Fruit fly (Drosophila melanogaster): ENCODE data around the gene CG11398.

CG11398 gene

dm6 chrX:1215000-1215399, at the start of gene CG11398:
TSS of gene CG11398 (minus strand) at chrX:1215156.
- no peak for TF ChIP-seq noc (tag; optimal IDR thresholded peaks at IDR 0.05)

- TF ChIP-seq noc (tag; optimal IDR thresholded peaks at IDR 0.05), result no peak
Observed at dm6 chrX:1264547-1264946, 49.6 kb upstream of the CG11398 start.

DNA sequence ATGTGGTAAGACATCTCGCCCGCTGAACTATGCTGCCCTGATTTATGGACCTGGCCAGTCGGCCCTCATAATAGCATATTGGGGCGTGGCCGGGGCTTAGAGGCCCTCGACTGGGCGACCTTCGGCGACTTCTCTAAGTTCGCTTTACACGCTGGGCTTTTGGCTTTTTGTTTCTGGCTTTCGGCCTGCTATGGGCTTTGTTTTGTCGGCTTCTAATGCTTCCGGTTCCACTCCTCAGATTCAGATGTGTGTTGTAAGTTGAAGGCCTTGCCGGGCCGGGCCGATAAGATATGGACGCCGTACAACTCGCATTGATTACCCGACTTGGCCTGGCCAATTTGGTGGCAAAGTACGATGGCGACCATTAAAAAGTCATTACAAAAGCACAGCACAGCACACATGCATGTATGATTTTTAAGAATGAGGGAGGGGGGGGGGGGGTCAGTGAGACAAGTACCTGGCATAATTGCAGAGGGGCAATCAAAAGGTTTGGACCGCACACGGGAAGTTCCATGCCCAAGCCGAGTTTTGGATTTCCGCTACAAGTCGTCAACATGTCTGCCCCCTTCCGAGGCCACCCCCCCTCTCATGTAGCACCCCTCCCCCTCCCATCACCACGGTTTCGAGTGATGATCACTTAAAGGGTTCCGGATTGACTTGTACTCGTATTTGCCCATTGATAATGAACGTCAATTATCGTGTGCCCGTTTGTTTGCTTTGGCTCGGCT, 47.7 kb upstream of the CG11398 start:
- no peak for TF ChIP-seq noc (tag; optimal IDR thresholded peaks at IDR 0.05)

dm6 chrX:1260327-1260726, 45.4 kb upstream of the CG11398 start:
- peak; percentile 16 for TF ChIP-seq noc (tag; optimal IDR thresholded peaks at IDR 0.05)

dm6 chrX:1256742-1257441, 41.9 kb upstream of the CG11398 start:
- peak; percentile 82 for TF ChIP-seq noc (tag; optimal IDR thresholded peaks at IDR 0.05)

DNA sequence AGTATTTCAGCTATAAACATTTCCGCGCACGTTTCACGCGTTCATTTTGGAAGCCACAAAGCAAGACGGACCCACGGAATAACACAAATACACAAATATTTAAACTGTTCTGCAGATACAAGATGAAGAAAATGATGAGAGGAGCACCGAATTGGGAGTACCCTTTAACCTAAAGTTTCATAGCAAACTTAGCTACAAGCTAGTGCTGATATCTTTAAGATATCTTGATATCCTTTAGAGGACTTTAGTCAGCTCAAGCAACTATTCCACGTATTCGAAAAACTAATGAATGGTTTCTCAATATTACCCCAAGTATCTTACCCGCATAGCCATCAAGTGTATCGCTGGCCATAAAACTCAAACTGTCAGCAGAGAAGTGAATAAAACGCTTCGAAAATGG, 41.2 kb upstream of the CG11398 start:
- TF ChIP-seq noc (tag; optimal IDR thresholded peaks at IDR 0.05), result no peak

DNA sequence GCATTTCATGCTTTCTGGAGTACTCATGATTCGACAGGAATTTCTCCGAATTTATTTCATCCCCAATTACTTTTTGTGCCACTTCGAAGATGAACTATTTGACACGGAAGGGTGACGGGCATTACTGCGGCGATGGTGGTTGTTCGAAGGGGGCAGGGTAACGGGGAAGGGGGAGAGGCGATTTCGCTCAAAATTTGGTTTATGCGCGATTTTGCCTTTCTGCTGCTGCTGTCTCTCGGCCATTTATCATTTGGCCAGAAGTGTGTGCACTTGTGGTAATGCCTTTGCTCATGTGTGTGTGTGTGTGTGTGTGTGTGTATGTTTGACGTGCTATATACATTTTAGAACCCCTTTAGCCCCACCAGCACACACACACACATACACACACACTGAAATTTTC, 38.0 kb upstream of the CG11398 start:
- no peak for TF ChIP-seq noc (tag; optimal IDR thresholded peaks at IDR 0.05)

DNA sequence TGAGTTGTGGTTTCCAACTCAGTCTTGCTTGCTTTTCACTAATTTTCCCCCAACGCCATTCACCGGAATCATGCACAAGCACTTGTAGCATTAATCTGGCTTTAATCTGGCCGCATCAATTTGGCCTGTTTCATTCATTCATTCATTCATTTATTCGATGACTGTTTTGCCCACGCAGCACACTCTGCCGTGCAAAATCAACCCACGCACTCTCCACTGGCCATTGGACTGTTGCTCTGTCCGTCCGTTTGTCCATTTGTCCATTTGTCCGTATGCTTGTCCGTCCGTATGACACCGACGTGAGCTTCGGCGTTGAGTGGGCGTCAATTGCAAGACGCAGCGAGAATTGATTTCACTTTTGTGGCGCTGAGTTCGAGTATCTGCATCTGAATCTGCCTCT, 35.1 kb upstream of the CG11398 start:
- no peak for TF ChIP-seq noc (tag; optimal IDR thresholded peaks at IDR 0.05)

DNA sequence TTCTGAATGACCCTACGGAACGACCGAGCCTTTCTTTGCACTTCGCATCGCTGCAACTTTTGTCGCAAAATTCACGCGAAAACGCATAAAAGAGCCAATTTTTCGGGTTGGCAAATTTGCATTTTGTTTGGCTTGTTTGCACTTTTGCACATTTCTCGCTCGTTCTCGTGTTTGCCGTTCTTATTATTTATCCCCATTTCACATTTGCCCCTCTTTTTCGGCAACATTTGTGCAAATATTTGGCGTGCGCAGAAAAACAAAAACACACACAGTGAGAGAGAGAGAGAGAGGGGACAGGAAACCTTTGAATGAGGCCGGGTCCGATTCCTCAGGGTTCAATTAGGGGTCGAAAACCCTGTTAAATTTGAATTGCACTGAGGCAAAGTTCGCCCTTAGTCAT, 34.7 kb upstream of the CG11398 start:
- no peak for TF ChIP-seq noc (tag; optimal IDR thresholded peaks at IDR 0.05)

DNA sequence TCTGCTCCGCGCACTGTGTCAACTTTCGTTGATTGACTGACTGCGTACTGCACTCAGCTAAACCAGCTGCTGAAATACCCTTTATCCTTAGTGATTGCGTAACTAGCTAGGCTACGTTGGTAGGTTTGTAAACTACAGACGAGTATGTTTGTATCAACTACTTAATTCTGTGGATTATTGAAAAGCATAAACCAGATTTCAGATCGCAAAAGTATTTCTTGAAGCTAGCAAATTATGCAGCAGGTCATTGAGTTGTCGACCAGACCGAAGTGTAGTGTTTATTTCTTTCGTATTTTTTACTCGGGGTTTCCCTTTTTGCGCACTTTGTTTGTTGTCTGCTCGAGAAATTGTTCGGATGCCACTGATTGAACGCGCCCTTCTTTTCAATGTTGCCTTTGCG, 33.8 kb upstream of the CG11398 start:
- no peak for TF ChIP-seq noc (tag; optimal IDR thresholded peaks at IDR 0.05)

- no peak for TF ChIP-seq noc (tag; optimal IDR thresholded peaks at IDR 0.05)
Observed at dm6 chrX:1242049-1242448, 27.1 kb upstream of the CG11398 start.

- peak; percentile 24 for TF ChIP-seq noc (tag; optimal IDR thresholded peaks at IDR 0.05)
Observed at dm6 chrX:1239832-1240231, 24.9 kb upstream of the CG11398 start, which contains the start of gene CG11403. TSS of gene CG11403 (minus strand) at chrX:1239884.

DNA sequence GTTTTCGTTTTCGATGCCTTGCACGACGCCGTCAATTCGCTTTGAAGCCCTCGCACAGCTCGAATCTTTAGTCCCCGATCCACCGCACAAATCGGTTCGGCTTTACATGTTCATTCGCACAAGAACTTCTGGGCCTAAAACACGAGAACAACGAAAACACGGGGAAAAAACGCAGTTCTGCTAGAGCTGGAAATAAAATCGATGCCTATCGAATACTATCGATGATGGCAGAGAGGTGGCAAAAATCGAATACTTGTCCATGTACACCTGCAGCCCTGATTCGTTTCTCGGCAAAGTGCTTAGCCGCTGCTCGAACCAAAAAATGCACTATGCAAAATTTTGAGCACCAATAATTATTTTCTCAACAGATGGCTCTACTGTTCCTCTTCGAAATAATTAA, 21.5 kb upstream of the CG11398 start, which contains the start of gene CG3638:
Gene CG3638 (minus strand): TSS at position 210 of the 400 bp plus-strand sequence.
- TF ChIP-seq noc (tag; optimal IDR thresholded peaks at IDR 0.05), result no peak

DNA sequence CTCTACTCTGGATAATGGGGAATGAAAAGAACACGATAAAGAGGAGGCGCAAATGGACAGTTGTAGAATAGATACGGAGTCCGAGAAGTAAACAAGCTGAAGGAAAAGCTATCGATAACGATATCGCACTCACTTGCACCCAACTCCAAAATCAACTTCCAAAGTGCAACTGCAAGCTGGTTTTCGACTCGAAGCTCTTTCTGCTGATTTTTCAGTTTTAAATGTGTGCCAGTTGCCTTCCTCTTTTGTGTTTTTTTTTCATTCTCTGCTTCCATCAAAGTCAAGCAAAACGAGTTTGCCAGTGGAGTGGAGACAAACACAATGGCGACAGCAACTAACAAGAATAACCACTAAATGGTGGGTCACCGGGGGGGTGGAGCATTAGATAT, 20.7 kb upstream of the CG11398 start:
- no peak for TF ChIP-seq noc (tag; optimal IDR thresholded peaks at IDR 0.05)

DNA sequence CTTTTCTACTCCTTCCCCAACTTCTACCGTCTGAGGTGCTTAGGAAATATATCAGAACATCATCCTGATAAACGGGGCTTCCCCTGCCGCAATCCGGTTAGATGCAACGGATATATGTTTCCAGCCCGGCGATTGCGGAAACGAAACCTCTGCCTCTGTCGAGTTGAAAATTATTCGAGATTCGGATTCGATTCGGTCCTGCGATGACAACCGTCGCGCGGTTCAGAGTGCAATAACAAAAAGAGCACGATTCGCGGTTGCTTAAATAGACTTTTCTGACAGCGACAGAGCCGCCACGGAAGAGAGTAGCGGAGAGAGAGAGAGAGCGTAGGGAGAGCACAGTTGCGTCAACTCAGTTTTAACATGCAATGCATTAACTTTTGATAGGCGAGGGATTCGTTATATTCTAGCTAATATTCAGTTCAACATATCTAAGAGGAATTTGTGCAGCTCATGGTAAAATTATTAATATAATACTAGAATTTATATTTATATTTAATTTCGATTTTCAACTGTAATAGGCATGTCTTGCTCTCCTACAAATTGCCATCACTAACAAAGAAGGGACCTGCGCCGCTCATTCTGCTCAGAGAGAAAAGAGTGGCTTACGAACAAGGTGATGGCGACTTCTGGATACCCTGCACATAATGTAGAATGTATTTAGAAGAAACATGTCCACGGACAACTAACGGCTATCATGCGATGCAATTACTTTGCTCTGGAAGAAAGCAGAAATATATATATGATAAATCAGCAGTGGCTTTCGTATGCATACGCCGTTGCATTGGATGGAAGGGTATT, 20.1 kb upstream of the CG11398 start:
- TF ChIP-seq noc (tag; optimal IDR thresholded peaks at IDR 0.05), result peak; percentile 82

DNA sequence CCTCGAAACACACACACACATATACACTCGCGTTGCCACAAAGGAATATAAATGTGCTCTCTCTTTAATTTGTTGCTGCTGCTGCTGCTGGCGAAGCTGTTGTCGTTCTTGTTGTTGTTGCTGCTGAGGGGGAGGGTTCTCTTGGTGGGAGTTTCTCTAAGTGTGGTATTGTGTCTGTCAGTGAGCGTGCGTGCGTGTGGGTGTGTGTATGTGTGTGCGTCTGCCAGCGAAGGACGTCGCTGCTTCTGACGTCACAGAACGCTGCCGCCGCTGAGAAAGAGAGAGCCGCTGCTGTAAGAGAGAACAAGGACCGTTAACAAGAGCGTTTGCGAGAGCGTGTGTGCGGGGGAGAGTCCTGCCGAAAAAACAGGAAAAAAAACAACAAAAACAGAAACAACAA, 19.0 kb upstream of the CG11398 start:
- no peak for TF ChIP-seq noc (tag; optimal IDR thresholded peaks at IDR 0.05)

All from whole organism, larva.